Fruit fly (Drosophila melanogaster) whole organism, embryonic: Measurements from ENCODE around the gene mats.

Experiments used
- Ada2b ChIP-seq: fragments of 200-800 bp; sonication (Bioruptor generic); IDR thresholded peaks from 2 replicates; pipeline ENCODE4 v1.3.6; 2022; ENCODE audit warnings: missing biosample characterization, missing genetic modification characterization
- BEAF-32 ChIP-seq: fragments of 200-800 bp; sonication (Bioruptor generic); optimal IDR thresholded peaks from 3 replicates; lab custom pipeline; 2017; ENCODE audit warnings: missing biosample characterization, missing genetic modification characterization, mild to moderate bottlenecking, moderate library complexity, missing genetic modification reagents
- Bdp1 ChIP-seq: fragments of 200-800 bp; sonication (Bioruptor generic); optimal IDR thresholded peaks from 3 replicates; lab custom pipeline; 2016; ENCODE audit warnings: missing biosample characterization, missing genetic modification characterization
- C15 ChIP-seq: fragments of 200-800 bp; sonication (Bioruptor generic); IDR thresholded peaks from 3 replicates; pipeline ENCODE4 v1.3.6; 2022; ENCODE audit warnings: missing biosample characterization, missing genetic modification characterization
- CG10147 ChIP-seq: fragments of 200-800 bp; sonication (Bioruptor generic); optimal IDR thresholded peaks from 2 replicates; lab custom pipeline; 2019; ENCODE audit warnings: missing biosample characterization, mild to moderate bottlenecking, missing genetic modification characterization, moderate library complexity
- CG10209 ChIP-seq: fragments of 200-800 bp; sonication (Bioruptor generic); optimal IDR thresholded peaks from 3 replicates; lab custom pipeline; 2017; ENCODE audit warnings: missing biosample characterization, mild to moderate bottlenecking, missing genetic modification characterization, missing genetic modification reagents
- CG10565 ChIP-seq: fragments of 200-800 bp; sonication (Bioruptor generic); optimal IDR thresholded peaks from 3 replicates; lab custom pipeline; 2016; ENCODE audit warnings: missing biosample characterization, mild to moderate bottlenecking, missing genetic modification characterization
- CG11456 ChIP-seq: fragments of 200-800 bp; sonication (Bioruptor generic); IDR thresholded peaks from 3 replicates; pipeline ENCODE4 v1.3.6; 2022; ENCODE audit warnings: missing biosample characterization, missing genetic modification characterization
- CG12155 ChIP-seq: fragments of 200-800 bp; sonication (Bioruptor generic); optimal IDR thresholded peaks from 3 replicates; lab custom pipeline; 2016; ENCODE audit warnings: missing biosample characterization, missing genetic modification characterization
- CG12299 ChIP-seq: fragments of 200-800 bp; sonication (Bioruptor generic); optimal IDR thresholded peaks from 2 replicates; lab custom pipeline; 2018; ENCODE audit warnings: missing biosample characterization, mild to moderate bottlenecking, missing genetic modification characterization
- CG15479 ChIP-seq: fragments of 200-800 bp; sonication (Bioruptor generic); optimal IDR thresholded peaks from 3 replicates; lab custom pipeline; 2019; ENCODE audit warnings: missing biosample characterization, mild to moderate bottlenecking, missing genetic modification characterization, moderate library complexity
- CG15514 ChIP-seq: fragments of 200-800 bp; sonication (Bioruptor generic); optimal IDR thresholded peaks from 3 replicates; lab custom pipeline; 2017; ENCODE audit warnings: missing biosample characterization, missing genetic modification characterization, mild to moderate bottlenecking, moderate library complexity, missing genetic modification reagents
- CG2889 ChIP-seq: fragments of 200-800 bp; sonication (Bioruptor generic); IDR thresholded peaks from 3 replicates; pipeline ENCODE4 v1.3.6; 2022; ENCODE audit warnings: missing biosample characterization, missing genetic modification characterization
- CG3065 ChIP-seq: fragments of 200-800 bp; sonication (Bioruptor generic); optimal IDR thresholded peaks from 2 replicates; lab custom pipeline; 2016; ENCODE audit warnings: missing biosample characterization, missing genetic modification characterization
- CG31441 ChIP-seq: fragments of 200-800 bp; sonication (Bioruptor generic); IDR thresholded peaks from 2 replicates; pipeline ENCODE4 v1.3.6; 2022; ENCODE audit warnings: missing biosample characterization, missing genetic modification characterization
- CG43689 ChIP-seq: fragments of 200-800 bp; sonication (Bioruptor generic); IDR thresholded peaks from 2 replicates; pipeline ENCODE4 v1.3.6; 2022; ENCODE audit warnings: missing biosample characterization, missing genetic modification characterization
- CG7271 ChIP-seq: fragments of 200-800 bp; sonication (Bioruptor generic); optimal IDR thresholded peaks from 2 replicates; lab custom pipeline; 2018; ENCODE audit warnings: missing biosample characterization, mild to moderate bottlenecking, missing genetic modification characterization, moderate library complexity
- CG7839 ChIP-seq: fragments of 200-800 bp; sonication (Bioruptor generic); optimal IDR thresholded peaks from 3 replicates; lab custom pipeline; 2018; ENCODE audit warnings: missing biosample characterization, mild to moderate bottlenecking, missing genetic modification characterization, moderate library complexity
- CkIIα-i1 ChIP-seq: fragments of 200-800 bp; sonication (Bioruptor generic); IDR thresholded peaks from 2 replicates; pipeline ENCODE4 v1.3.6; 2022; ENCODE audit warnings: missing biosample characterization, missing genetic modification characterization
- Dad ChIP-seq: fragments of 200-800 bp; sonication (Bioruptor generic); optimal IDR thresholded peaks from 3 replicates; lab custom pipeline; 2016; ENCODE audit warnings: missing biosample characterization, missing genetic modification characterization
- Doc3 ChIP-seq: fragments of 200-800 bp; sonication (Bioruptor generic); IDR thresholded peaks from 3 replicates; pipeline ENCODE4 v1.3.6; 2022; ENCODE audit warnings: missing biosample characterization, missing genetic modification characterization; ENCODE audit not compliant: partially characterized antibody
- Drgx ChIP-seq: fragments of 200-800 bp; sonication (Bioruptor generic); IDR thresholded peaks from 2 replicates; pipeline ENCODE4 v1.3.6; 2022; ENCODE audit warnings: missing biosample characterization, missing genetic modification characterization
- E2f1 ChIP-seq: fragments of 200-800 bp; sonication (Bioruptor generic); IDR thresholded peaks from 2 replicates; pipeline ENCODE4 v1.3.6; 2022; ENCODE audit warnings: missing biosample characterization, missing genetic modification characterization
- Fer1 ChIP-seq: fragments of 200-800 bp; sonication (Bioruptor generic); optimal IDR thresholded peaks from 2 replicates; lab custom pipeline; 2017; ENCODE audit warnings: missing biosample characterization, mild to moderate bottlenecking, missing genetic modification characterization
- Gsc ChIP-seq: fragments of 200-800 bp; sonication (Bioruptor generic); IDR thresholded peaks from 2 replicates; pipeline ENCODE4 v1.3.6; 2022; ENCODE audit warnings: missing biosample characterization, missing genetic modification characterization
- HLHmδ ChIP-seq: fragments of 200-800 bp; sonication (Bioruptor generic); optimal IDR thresholded peaks from 2 replicates; lab custom pipeline; 2018; ENCODE audit warnings: missing biosample characterization, mild to moderate bottlenecking, missing genetic modification characterization, moderate library complexity
- Hmx ChIP-seq: fragments of 200-800 bp; sonication (Bioruptor generic); optimal IDR thresholded peaks from 2 replicates; lab custom pipeline; 2016; ENCODE audit warnings: missing biosample characterization, missing genetic modification characterization
- Hr3 ChIP-seq: fragments of 200-800 bp; sonication (Bioruptor generic); optimal IDR thresholded peaks from 3 replicates; lab custom pipeline; 2016; ENCODE audit warnings: missing biosample characterization, missing genetic modification characterization
- Mrtf ChIP-seq: fragments of 200-800 bp; sonication (Bioruptor generic); IDR thresholded peaks from 3 replicates; pipeline ENCODE4 v1.3.6; 2022; ENCODE audit warnings: missing biosample characterization, missing genetic modification characterization
- Oli ChIP-seq: fragments of 200-800 bp; sonication (Bioruptor generic); optimal IDR thresholded peaks from 2 replicates; lab custom pipeline; 2018; ENCODE audit warnings: missing biosample characterization, mild to moderate bottlenecking, missing genetic modification characterization, moderate library complexity
- Poxn ChIP-seq: fragments of 200-800 bp; sonication (Bioruptor generic); IDR thresholded peaks from 2 replicates; pipeline ENCODE4 v1.3.6; 2022; ENCODE audit warnings: missing biosample characterization, missing genetic modification characterization
- Rx ChIP-seq: fragments of 200-800 bp; sonication (Bioruptor generic); IDR thresholded peaks from 2 replicates; pipeline ENCODE4 v1.3.6; 2022; ENCODE audit warnings: missing biosample characterization, missing genetic modification characterization
- Scr ChIP-seq: fragments of 200-800 bp; sonication (Bioruptor generic); IDR thresholded peaks from 2 replicates; pipeline ENCODE4 v1.3.6; 2022; ENCODE audit warnings: missing biosample characterization, missing genetic modification characterization; ENCODE audit not compliant: partially characterized antibody
- Sry-δ ChIP-seq: fragments of 200-800 bp; sonication (Bioruptor generic); optimal IDR thresholded peaks from 2 replicates; lab custom pipeline; 2016; ENCODE audit warnings: missing biosample characterization, missing genetic modification characterization
- ac ChIP-seq: fragments of 200-800 bp; sonication (Bioruptor generic); optimal IDR thresholded peaks from 3 replicates; lab custom pipeline; 2017; ENCODE audit warnings: missing biosample characterization, mild to moderate bottlenecking, missing genetic modification characterization
- amos ChIP-seq: fragments of 200-800 bp; sonication (Bioruptor generic); IDR thresholded peaks from 2 replicates; pipeline ENCODE4 v1.3.6; 2022; ENCODE audit warnings: missing biosample characterization, missing genetic modification characterization; ENCODE audit not compliant: partially characterized antibody
- bowl ChIP-seq: fragments of 200-800 bp; sonication (Bioruptor generic); IDR thresholded peaks from 2 replicates; pipeline ENCODE4 v1.3.6; 2022; ENCODE audit warnings: missing biosample characterization, missing genetic modification characterization
- crc ChIP-seq: fragments of 200-800 bp; sonication (Bioruptor generic); optimal IDR thresholded peaks from 2 replicates; lab custom pipeline; 2016; ENCODE audit warnings: missing biosample characterization, missing genetic modification characterization
- eyg ChIP-seq: fragments of 200-800 bp; sonication (Bioruptor generic); optimal IDR thresholded peaks from 3 replicates; lab custom pipeline; 2016; ENCODE audit warnings: missing biosample characterization, missing genetic modification characterization
- jumu ChIP-seq: fragments of 200-800 bp; sonication (Bioruptor generic); optimal IDR thresholded peaks from 3 replicates; lab custom pipeline; 2016; ENCODE audit warnings: missing biosample characterization, missing genetic modification characterization
- knrl ChIP-seq: fragments of 200-800 bp; sonication (Bioruptor generic); IDR thresholded peaks from 3 replicates; pipeline ENCODE4 v1.3.6; 2022; ENCODE audit warnings: missing biosample characterization, missing genetic modification characterization; ENCODE audit not compliant: partially characterized antibody
- pb ChIP-seq: fragments of 200-800 bp; sonication (Bioruptor generic); optimal IDR thresholded peaks from 3 replicates; lab custom pipeline; 2016; ENCODE audit warnings: missing biosample characterization, missing genetic modification characterization
- pho ChIP-seq: fragments of 200-800 bp; sonication (Bioruptor generic); optimal IDR thresholded peaks from 2 replicates; lab custom pipeline; 2016; ENCODE audit warnings: missing biosample characterization, missing genetic modification characterization
- phol ChIP-seq: fragments of 200-800 bp; sonication (Bioruptor generic); optimal IDR thresholded peaks from 3 replicates; lab custom pipeline; 2018; ENCODE audit warnings: missing biosample characterization, mild to moderate bottlenecking, missing genetic modification characterization, moderate library complexity
- repo ChIP-seq: fragments of 200-800 bp; sonication (Bioruptor generic); optimal IDR thresholded peaks from 2 replicates; lab custom pipeline; 2016; ENCODE audit warnings: missing biosample characterization, missing genetic modification characterization
- wdn ChIP-seq: fragments of 200-800 bp; sonication (Bioruptor generic); IDR thresholded peaks from 2 replicates; pipeline ENCODE4 v1.3.6; 2022; ENCODE audit warnings: missing biosample characterization, missing genetic modification characterization
- yki ChIP-seq: fragments of >200 bp; optimal IDR thresholded peaks from 3 replicates; lab custom pipeline; 2018
- zen2 ChIP-seq: fragments of 200-800 bp; sonication (Bioruptor generic); IDR thresholded peaks from 3 replicates; pipeline ENCODE4 v1.3.6; 2022; ENCODE audit warnings: missing biosample characterization, missing genetic modification characterization; ENCODE audit not compliant: partially characterized antibody
- zf30C ChIP-seq: fragments of 200-800 bp; sonication (Bioruptor generic); optimal IDR thresholded peaks from 3 replicates; lab custom pipeline; 2018; ENCODE audit warnings: missing biosample characterization, mild to moderate bottlenecking, missing genetic modification characterization
- zfh1 ChIP-seq: fragments of 200-800 bp; sonication (Bioruptor generic); IDR thresholded peaks from 3 replicates; pipeline ENCODE4 v1.3.6; 2022; ENCODE audit warnings: missing biosample characterization, missing genetic modification characterization

mats gene

DNA sequence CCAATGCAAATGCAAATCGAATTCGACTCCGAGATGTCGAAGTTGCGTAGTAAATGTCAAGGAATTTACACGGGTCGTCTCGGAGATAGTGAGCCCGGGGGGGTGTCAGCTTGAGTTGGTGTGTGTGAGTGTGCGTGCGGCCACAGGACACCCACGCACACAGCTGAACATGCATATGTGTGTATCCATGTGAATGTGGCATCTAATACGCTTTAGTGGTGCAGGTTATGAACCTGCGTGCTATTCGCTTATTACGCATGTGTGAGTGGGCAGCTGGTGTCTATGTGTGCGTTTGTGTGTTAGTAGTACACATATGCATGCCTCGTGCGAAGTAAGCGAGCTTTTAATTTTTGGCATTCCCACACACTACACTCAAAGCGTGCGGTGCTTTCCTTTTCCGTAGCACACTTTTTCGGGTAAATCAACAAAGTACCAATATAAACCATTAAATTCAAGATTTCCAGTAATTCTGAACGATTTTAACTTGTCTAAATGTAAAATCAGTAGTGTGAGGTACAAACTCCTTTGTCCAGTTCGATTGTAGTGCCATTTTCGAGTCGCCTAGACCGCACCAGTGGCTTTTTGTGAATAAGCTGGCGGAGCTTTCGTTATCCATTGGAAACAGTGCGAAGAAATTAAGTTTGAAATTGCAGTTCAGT lies 48.0 kb downstream of the mats start (continued):
- TF ChIP-seq crc (GFP tag; lab: Kevin White, UChicago) (peak; percentile 83), knrl (GFP tag; lab: Robert Waterston, UW) (no peak), phol (tag; lab: Kevin White, UChicago) (peak; percentile 82), Oli (peak; percentile 89), Dad (GFP tag; lab: Kevin White, UChicago) (peak; percentile 77), CG15479 (GFP tag; lab: Kevin White, UChicago) (no peak), CG31441 (GFP tag; lab: Robert Waterston, UW) (peak; percentile 84), jumu (peak; percentile 89), Rx (peak; percentile 67), yki (lab: Kevin White, UChicago) (no peak), Doc3 (no peak), CG12155 (GFP tag; lab: Kevin White, UChicago) (peak; percentile 79), CG10565 (peak; percentile 51), ac (GFP tag; lab: Kevin White, UChicago) (no peak), Gsc (peak; percentile 46), C15 (GFP tag; lab: Robert Waterston, UW) (0 out of 3 replicates have a peak, but pooled peaks have one; percentile 29), CG11456 (GFP tag; lab: Robert Waterston, UW) (peak; percentile 86), Mrtf (GFP tag; lab: Robert Waterston, UW) (peak; percentile 81; the same call in 2 of the 3 replicates), CG2889 (GFP tag; lab: Robert Waterston, UW) (peak; percentile 62), CG7839 (tag; lab: Kevin White, UChicago) (peak; percentile 92), CG43689 (peak; percentile 68), Poxn (GFP tag; lab: Robert Waterston, UW) (peak; percentile 63; the same call in 1 of the 2 replicates), pho (GFP tag; lab: Kevin White, UChicago) (peak; percentile 85), CkIIα-i1 (GFP tag; lab: Robert Waterston, UW) (peak; percentile 33; the same call in 1 of the 2 replicates), eyg (GFP tag; lab: Kevin White, UChicago) (peak; percentile 88), amos (GFP tag; lab: Robert Waterston, UW) (no peak), Ada2b (GFP tag; lab: Robert Waterston, UW) (peak; percentile 87), zen2 (GFP tag; lab: Robert Waterston, UW) (no peak), CG3065 (GFP tag; lab: Kevin White, UChicago) (no peak), pb (GFP tag; lab: Kevin White, UChicago) (peak; percentile 88), CG15514 (GFP tag; lab: Kevin White, UChicago) (peak; percentile 85), wdn (GFP tag; lab: Robert Waterston, UW) (peak; percentile 61; the same call in 1 of the 2 replicates), BEAF-32 (no peak), zf30C (GFP tag; lab: Kevin White, UChicago) (no peak), repo (peak; percentile 72), Fer1 (GFP tag; lab: Kevin White, UChicago) (peak; percentile 96), bowl (GFP tag; lab: Robert Waterston, UW) (peak; percentile 45; the same call in 1 of the 2 replicates), Bdp1 (GFP tag; lab: Kevin White, UChicago) (peak; percentile 71), Sry-δ (GFP tag; lab: Kevin White, UChicago) (peak; percentile 39), Scr (GFP tag; lab: Robert Waterston, UW) (no peak), E2f1 (GFP tag; lab: Robert Waterston, UW) (peak; percentile 76), CG10209 (GFP tag; lab: Kevin White, UChicago) (peak; percentile 85), CG7271 (no peak), HLHmδ (GFP tag; lab: Kevin White, UChicago) (no peak), zfh1 (peak; percentile 71), CG12299 (tag; lab: Kevin White, UChicago) (peak; percentile 81), CG10147 (GFP tag; lab: Kevin White, UChicago) (peak; percentile 89), Hmx (GFP tag; lab: Kevin White, UChicago) (no peak), Hr3 (GFP tag; lab: Kevin White, UChicago) (peak; percentile 84), Drgx (GFP tag; lab: Robert Waterston, UW) (peak; percentile 77)
